Worm (Caenorhabditis elegans) whole organism, L4/young adult: ENCODE measurements around the gene C15H9.4.

Source experiments
- W03F9.2 ChIP-seq: fragments of 150-350 bp; optimal IDR thresholded peaks from 2 replicates; lab custom pipeline; 2014; ENCODE audit warnings: missing biosample characterization, missing genetic modification characterization
- dao-5 ChIP-seq: sonication (generic microtip); optimal IDR thresholded peaks from 2 replicates; lab custom pipeline; 2016; ENCODE audit warnings: missing genotype, missing genetic modification characterization, moderate library complexity, missing compliant biosample characterization
- him-1 ChIP-seq: sonication (generic microtip); optimal IDR thresholded peaks from 2 replicates; lab custom pipeline; 2016; ENCODE audit warnings: missing genotype, missing genetic modification reagents, missing genetic modification characterization, missing compliant biosample characterization

ce11 chrX:6050078-6050477, 47.4 kb upstream of the C15H9.4 start:
- TF ChIP-seq W03F9.2, result no peak
- TF ChIP-seq him-1, result no peak
- TF ChIP-seq dao-5 (tag; lab: Kevin White, UChicago), result no peak
